Fruit fly (Drosophila melanogaster) whole organism, embryonic: ENCODE measurements around the gene OtopLc.

Experiments
- Atf-2 ChIP-seq: fragments of 200-800 bp; sonication (Bioruptor generic); optimal IDR thresholded peaks from 2 replicates; lab custom pipeline; 2016; ENCODE audit warnings: missing biosample characterization, missing genetic modification characterization
- B-H1 ChIP-seq: fragments of 200-800 bp; sonication (Bioruptor generic); IDR thresholded peaks from 3 replicates; pipeline ENCODE4 v1.3.6; 2022; ENCODE audit warnings: missing biosample characterization, missing genetic modification characterization
- Bgb ChIP-seq: fragments of 200-800 bp; sonication (Bioruptor generic); IDR thresholded peaks from 2 replicates; pipeline ENCODE4 v1.3.6; 2022; ENCODE audit warnings: missing biosample characterization, missing genetic modification characterization; ENCODE audit not compliant: partially characterized antibody
- CG10979 ChIP-seq: fragments of 200-800 bp; sonication (Bioruptor generic); optimal IDR thresholded peaks from 2 replicates; lab custom pipeline; 2018; ENCODE audit warnings: missing biosample characterization, mild to moderate bottlenecking, missing genetic modification characterization, moderate library complexity
- CG11456 ChIP-seq: fragments of 200-800 bp; sonication (Bioruptor generic); IDR thresholded peaks from 3 replicates; pipeline ENCODE4 v1.3.6; 2022; ENCODE audit warnings: missing biosample characterization, missing genetic modification characterization
- CG11723 ChIP-seq: fragments of 200-800 bp; sonication (Bioruptor generic); optimal IDR thresholded peaks from 2 replicates; lab custom pipeline; 2017; ENCODE audit warnings: missing biosample characterization, mild to moderate bottlenecking, missing genetic modification characterization
- CG13287 ChIP-seq: fragments of 200-800 bp; sonication (Bioruptor generic); IDR thresholded peaks from 2 replicates; pipeline ENCODE4 v1.3.6; 2022; ENCODE audit warnings: missing biosample characterization, missing genetic modification characterization; ENCODE audit not compliant: partially characterized antibody
- CG14860 ChIP-seq: fragments of 200-800 bp; sonication (Bioruptor generic); IDR thresholded peaks from 3 replicates; pipeline ENCODE4 v1.3.6; 2022; ENCODE audit warnings: missing biosample characterization, missing genetic modification characterization; ENCODE audit not compliant: partially characterized antibody
- CG2129 ChIP-seq: fragments of 200-800 bp; sonication (Bioruptor generic); IDR thresholded peaks from 2 replicates; pipeline ENCODE4 v1.3.6; 2022; ENCODE audit warnings: missing biosample characterization, missing genetic modification characterization; ENCODE audit not compliant: partially characterized antibody
- CG3065 ChIP-seq: fragments of 200-800 bp; sonication (Bioruptor generic); optimal IDR thresholded peaks from 2 replicates; lab custom pipeline; 2016; ENCODE audit warnings: missing biosample characterization, missing genetic modification characterization
- CG31388 ChIP-seq: fragments of 200-800 bp; sonication (Bioruptor generic); optimal IDR thresholded peaks from 2 replicates; lab custom pipeline; 2016; ENCODE audit warnings: missing biosample characterization, missing genetic modification characterization
- CG3163 ChIP-seq: fragments of 200-800 bp; sonication (Bioruptor generic); optimal IDR thresholded peaks from 3 replicates; lab custom pipeline; 2016; ENCODE audit warnings: missing biosample characterization, missing genetic modification characterization
- CG33557 ChIP-seq: fragments of 200-800 bp; sonication (Bioruptor generic); optimal IDR thresholded peaks from 2 replicates; lab custom pipeline; 2019; ENCODE audit warnings: missing biosample characterization, mild to moderate bottlenecking, missing genetic modification characterization, moderate library complexity
- CG43689 ChIP-seq: fragments of 200-800 bp; sonication (Bioruptor generic); IDR thresholded peaks from 2 replicates; pipeline ENCODE4 v1.3.6; 2022; ENCODE audit warnings: missing biosample characterization, missing genetic modification characterization
- CG8089 ChIP-seq: fragments of 200-800 bp; sonication (Bioruptor generic); optimal IDR thresholded peaks from 3 replicates; lab custom pipeline; 2016; ENCODE audit warnings: missing biosample characterization, missing genetic modification characterization
- D ChIP-seq, 2 experiments: fragments of 200-800 bp in 1 of 2; fragments of >200 bp in 1 of 2; sonication (Bioruptor generic) in 1 of 2; optimal IDR thresholded peaks; 2 replicates in 1 of 2; 3 replicates in 1 of 2; lab custom pipeline; 2017; ENCODE audit warnings: mild to moderate bottlenecking in 1 of 2, missing biosample characterization in 1 of 2, missing genetic modification characterization in 1 of 2, missing genetic modification reagents in 1 of 2
- Dfd ChIP-seq, 2 experiments: fragments of >200 bp; optimal IDR thresholded peaks; 2 replicates each; lab custom pipeline; 2017; ENCODE audit warnings: missing biosample characterization in 2 of 2, missing genetic modification characterization in 2 of 2
- Dll ChIP-seq: fragments of 200-800 bp; sonication (Bioruptor generic); IDR thresholded peaks from 4 replicates; pipeline ENCODE4 v1.3.6; 2022; ENCODE audit warnings: missing biosample characterization, missing genetic modification characterization; ENCODE audit not compliant: partially characterized antibody
- GATAe ChIP-seq: fragments of 200-800 bp; sonication (Bioruptor generic); conservative IDR thresholded peaks from 2 replicates; pipeline ENCODE4 v1.3.6; 2022; ENCODE audit warnings: missing biosample characterization, missing genetic modification characterization
- HLH3B ChIP-seq: fragments of 200-800 bp; sonication (Bioruptor generic); IDR thresholded peaks from 2 replicates; pipeline ENCODE4 v1.3.6; 2022; ENCODE audit warnings: missing biosample characterization, missing genetic modification characterization
- Hsf ChIP-seq: fragments of 200-800 bp; sonication (Bioruptor generic); optimal IDR thresholded peaks from 3 replicates; lab custom pipeline; 2016; ENCODE audit warnings: missing biosample characterization, missing genetic modification characterization
- Mrtf ChIP-seq: fragments of 200-800 bp; sonication (Bioruptor generic); IDR thresholded peaks from 3 replicates; pipeline ENCODE4 v1.3.6; 2022; ENCODE audit warnings: missing biosample characterization, missing genetic modification characterization
- NFAT ChIP-seq: fragments of 200-800 bp; sonication (Bioruptor generic); IDR thresholded peaks from 2 replicates; pipeline ENCODE4 v1.3.6; 2022; ENCODE audit warnings: missing biosample characterization, missing genetic modification characterization
- PHDP ChIP-seq: fragments of 200-800 bp; sonication (Bioruptor generic); optimal IDR thresholded peaks from 3 replicates; lab custom pipeline; 2018; ENCODE audit warnings: missing biosample characterization, mild to moderate bottlenecking, missing genetic modification characterization, moderate library complexity
- Tbp ChIP-seq: fragments of >200 bp; optimal IDR thresholded peaks from 2 replicates; lab custom pipeline; 2018; ENCODE audit warnings: missing biosample characterization, missing genetic modification characterization
- Trl ChIP-seq, 3 experiments: fragments of >200 bp in 2 of 3; fragments of 200-800 bp in 1 of 3; sonication (Bioruptor generic) in 1 of 3; optimal IDR thresholded peaks; 2 replicates in 1 of 3; 3 replicates in 2 of 3; lab custom pipeline; 2016 to 2017; ENCODE audit warnings: missing biosample characterization in 1 of 3, missing genetic modification characterization in 1 of 3
- Usf ChIP-seq: fragments of 200-800 bp; sonication (Bioruptor generic); optimal IDR thresholded peaks from 2 replicates; lab custom pipeline; 2017; ENCODE audit warnings: missing genotype, missing biosample characterization, missing genetic modification characterization
- al ChIP-seq: fragments of 200-800 bp; sonication (Bioruptor generic); IDR thresholded peaks from 2 replicates; pipeline ENCODE4 v1.3.6; 2022; ENCODE audit warnings: missing biosample characterization, missing genetic modification characterization
- ap ChIP-seq: fragments of 200-800 bp; sonication (Bioruptor generic); IDR thresholded peaks from 2 replicates; pipeline ENCODE4 v1.3.6; 2022; ENCODE audit warnings: missing biosample characterization, missing genetic modification characterization
- bab2 ChIP-seq: fragments of 200-800 bp; sonication (Bioruptor generic); optimal IDR thresholded peaks from 2 replicates; lab custom pipeline; 2016; ENCODE audit warnings: missing biosample characterization, missing genetic modification characterization
- bbx ChIP-seq: fragments of 200-800 bp; sonication (Bioruptor generic); IDR thresholded peaks from 2 replicates; pipeline ENCODE4 v1.3.6; 2022; ENCODE audit warnings: missing biosample characterization, missing genetic modification characterization; ENCODE audit not compliant: partially characterized antibody
- croc ChIP-seq: fragments of 200-800 bp; sonication (Bioruptor generic); conservative IDR thresholded peaks from 3 replicates; pipeline ENCODE4 v1.3.6; 2022; ENCODE audit warnings: missing biosample characterization, missing genetic modification characterization
- exex ChIP-seq: fragments of 200-800 bp; sonication (Bioruptor generic); optimal IDR thresholded peaks from 4 replicates; lab custom pipeline; 2018; ENCODE audit warnings: missing biosample characterization, mild to moderate bottlenecking, missing genetic modification characterization, moderate library complexity
- ham ChIP-seq: fragments of 200-800 bp; sonication (Bioruptor generic); IDR thresholded peaks from 2 replicates; pipeline ENCODE4 v1.3.6; 2022; ENCODE audit warnings: missing biosample characterization, missing genetic modification characterization
- insv ChIP-seq, 2 experiments: fragments of 200-800 bp; sonication (Bioruptor generic); optimal IDR thresholded peaks; 3 replicates each; lab custom pipeline; 2016 to 2018; ENCODE audit warnings: missing biosample characterization in 2 of 2, missing genetic modification characterization in 2 of 2
- kni ChIP-seq: fragments of 200-800 bp; sonication (Bioruptor generic); optimal IDR thresholded peaks from 3 replicates; lab custom pipeline; 2017; ENCODE audit warnings: mild to moderate bottlenecking, missing biosample characterization, missing genetic modification reagents, missing genetic modification characterization
- mam ChIP-seq: fragments of 200-800 bp; sonication (Bioruptor generic); optimal IDR thresholded peaks from 3 replicates; lab custom pipeline; 2016; ENCODE audit warnings: missing biosample characterization, missing genetic modification characterization
- mirr ChIP-seq: fragments of 200-800 bp; sonication (Bioruptor generic); optimal IDR thresholded peaks from 3 replicates; lab custom pipeline; 2018; ENCODE audit warnings: missing biosample characterization, mild to moderate bottlenecking, missing genetic modification characterization
- nau ChIP-seq: fragments of 200-800 bp; sonication (Bioruptor generic); optimal IDR thresholded peaks from 3 replicates; lab custom pipeline; 2017; ENCODE audit warnings: missing biosample characterization, mild to moderate bottlenecking, missing genetic modification characterization, missing genetic modification reagents
- phol ChIP-seq: fragments of 200-800 bp; sonication (Bioruptor generic); optimal IDR thresholded peaks from 3 replicates; lab custom pipeline; 2018; ENCODE audit warnings: missing biosample characterization, mild to moderate bottlenecking, missing genetic modification characterization, moderate library complexity
- salm ChIP-seq: fragments of 200-800 bp; sonication (Bioruptor generic); optimal IDR thresholded peaks from 2 replicates; lab custom pipeline; 2018; ENCODE audit warnings: missing biosample characterization, mild to moderate bottlenecking, missing genetic modification characterization
- sens-2 ChIP-seq: fragments of 200-800 bp; sonication (Bioruptor generic); IDR thresholded peaks from 2 replicates; pipeline ENCODE4 v1.3.6; 2022; ENCODE audit warnings: missing biosample characterization, missing genetic modification characterization
- sima ChIP-seq: fragments of 200-800 bp; sonication (Bioruptor generic); optimal IDR thresholded peaks from 2 replicates; lab custom pipeline; 2016; ENCODE audit warnings: missing biosample characterization, missing genetic modification characterization
- sisA ChIP-seq: fragments of 200-800 bp; sonication (Bioruptor generic); IDR thresholded peaks from 2 replicates; pipeline ENCODE4 v1.3.6; 2022; ENCODE audit warnings: missing biosample characterization, missing genetic modification characterization
- slou ChIP-seq: fragments of 200-800 bp; sonication (Bioruptor generic); optimal IDR thresholded peaks from 3 replicates; lab custom pipeline; 2016; ENCODE audit warnings: missing biosample characterization, missing genetic modification characterization
- toy ChIP-seq: fragments of 200-800 bp; sonication (Bioruptor generic); IDR thresholded peaks from 2 replicates; pipeline ENCODE4 v1.3.6; 2022; ENCODE audit warnings: missing biosample characterization, missing genetic modification characterization
- ttk ChIP-seq: fragments of 200-800 bp; sonication (Bioruptor generic); IDR thresholded peaks from 2 replicates; pipeline ENCODE4 v2.1.2; 2022; ENCODE audit warnings: missing biosample characterization, missing genetic modification characterization
- tup ChIP-seq: fragments of 200-800 bp; sonication (Bioruptor generic); optimal IDR thresholded peaks from 2 replicates; lab custom pipeline; 2016; ENCODE audit warnings: missing biosample characterization, mild to moderate bottlenecking, missing genetic modification characterization, moderate library complexity
- unc-4 ChIP-seq: fragments of 200-800 bp; sonication (Bioruptor generic); IDR thresholded peaks from 2 replicates; pipeline ENCODE4 v1.3.6; 2022; ENCODE audit warnings: missing biosample characterization, missing genetic modification characterization; ENCODE audit not compliant: partially characterized antibody
- usp ChIP-seq: fragments of >200 bp; optimal IDR thresholded peaks from 2 replicates; lab custom pipeline; 2017; ENCODE audit warnings: missing biosample characterization, missing genetic modification characterization

The OtopLc gene

dm6 chrX:5671537-5672029 lies 8.9 kb upstream of the OtopLc start, which contains the start of gene Rab18 (continued):
- TF ChIP-seq nau (GFP tag; lab: Kevin White, UChicago) (no peak), al (GFP tag; lab: Robert Waterston, UW) (peak; percentile 32; the same call in 1 of the 2 replicates), CG33557 (no peak), Atf-2 (GFP tag; lab: Kevin White, UChicago) (no peak), Tbp (no peak), NFAT (GFP tag; lab: Robert Waterston, UW) (peak; percentile 72), Mrtf (GFP tag; lab: Robert Waterston, UW) (peak; percentile 15; the same call in 1 of the 3 replicates), GATAe (no peak), CG11456 (peak; percentile 75; the same call in 2 of the 3 replicates), exex (tag; lab: Kevin White, UChicago) (no peak), usp (no peak), Dfd (GFP tag; optimal IDR thresholded peaks at IDR 0.05; lab: Kevin White, UChicago) (no peak), HLH3B (no peak), PHDP (tag; lab: Kevin White, UChicago) (no peak), CG8089 (GFP tag; lab: Kevin White, UChicago) (no peak), mirr (GFP tag; lab: Kevin White, UChicago) (no peak), croc (no peak), Bgb (GFP tag; lab: Robert Waterston, UW) (peak; percentile 60; the same call in 1 of the 2 replicates), CG13287 (GFP tag; lab: Robert Waterston, UW) (peak; percentile 41), sens-2 (GFP tag; lab: Robert Waterston, UW) (no peak), sisA (GFP tag; lab: Robert Waterston, UW) (peak; percentile 51), D (optimal IDR thresholded peaks at IDR 0.05; lab: Kevin White, UChicago) (no peak), D (GFP tag; optimal IDR thresholded peaks at IDR 0.05; lab: Kevin White, UChicago) (no peak), CG3065 (no peak), toy (no peak), CG31388 (GFP tag; lab: Kevin White, UChicago) (no peak), salm (tag; lab: Kevin White, UChicago) (no peak), B-H1 (GFP tag; lab: Robert Waterston, UW) (no peak), mam (GFP tag; lab: Kevin White, UChicago) (peak; percentile 65), slou (GFP tag; lab: Kevin White, UChicago) (no peak), Hsf (GFP tag; lab: Kevin White, UChicago) (peak; percentile 27), Dll (GFP tag; lab: Robert Waterston, UW) (no peak), CG14860 (0 out of 3 replicates have a peak, but pooled peaks have one; percentile 40), Trl (optimal IDR thresholded peaks at IDR 0.05; lab: Kevin White, UChicago) (no peak), Trl (GFP tag; optimal IDR thresholded peaks at IDR 0.05; lab: Kevin White, UChicago) (peak; percentile 43), CG11723 (GFP tag; lab: Kevin White, UChicago) (no peak), phol (peak; percentile 34), insv (GFP tag; optimal IDR thresholded peaks at IDR 0.05; lab: Kevin White, UChicago) (no peak), CG43689 (GFP tag; lab: Robert Waterston, UW) (no peak), CG2129 (GFP tag; lab: Robert Waterston, UW) (no peak), CG10979 (tag; lab: Kevin White, UChicago) (no peak), tup (GFP tag; lab: Kevin White, UChicago) (no peak), CG3163 (GFP tag; lab: Kevin White, UChicago) (no peak), ham (GFP tag; lab: Robert Waterston, UW) (no peak), ap (GFP tag; lab: Robert Waterston, UW) (no peak), bbx (peak; percentile 57), unc-4 (GFP tag; lab: Robert Waterston, UW) (no peak), bab2 (GFP tag; lab: Kevin White, UChicago) (no peak), Usf (GFP tag; lab: Kevin White, UChicago) (no peak), kni (GFP tag; lab: Kevin White, UChicago) (peak; percentile 55), ttk (GFP tag; lab: Robert Waterston, UW) (peak; percentile 40; the same call in 1 of the 2 replicates), sima (GFP tag; lab: Kevin White, UChicago) (no peak)
